Worm (Caenorhabditis elegans): ENCODE measurements around the gene Y62H9A.10.

DNA sequence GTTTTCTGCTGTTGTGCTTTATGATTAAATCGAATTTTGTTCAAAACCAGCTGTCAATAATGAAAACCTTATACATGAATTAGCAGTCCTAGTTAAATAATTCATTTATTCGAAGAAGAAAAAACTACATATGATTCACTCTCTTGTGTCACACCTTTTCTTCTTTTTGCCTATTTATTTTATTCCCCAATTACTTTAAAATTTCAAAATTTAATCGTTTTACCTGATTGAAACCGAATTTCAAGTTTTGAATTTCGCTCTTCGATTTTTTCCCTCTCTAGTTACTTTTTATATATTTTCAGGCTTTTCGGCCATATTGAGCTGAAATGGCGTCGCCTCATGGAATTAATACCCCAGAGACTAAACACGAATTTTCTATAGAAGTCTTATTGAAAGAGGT lies 50.1 kb downstream of the Y62H9A.10 start, which contains the start of gene xtr-1:
- no peak for TF ChIP-seq fkh-10 (GFP tag; optimal IDR thresholded peaks at IDR 0.05)
- TF ChIP-seq pax-1 (tag; optimal IDR thresholded peaks at IDR 0.05): no peak
